Worm (Caenorhabditis elegans): ENCODE data around the gene C32H11.3.
A peak's percentile ranks its signal among the peaks of the same experiment; 100 is the strongest.

The C32H11.3 gene

ce11 chrIV:12879557-12879956 is 38.8 kb upstream of the C32H11.3 start, which contains the start of gene ZK896.5:
Gene ZK896.5, minus strand, starts transcription at chrIV:12879645.
- TF ChIP-seq nhr-237 (tag; optimal IDR thresholded peaks at IDR 0.05) (no peak), pqm-1 (tag; optimal IDR thresholded peaks at IDR 0.05) (peak; percentile 95), nhr-67 (tag; optimal IDR thresholded peaks at IDR 0.05) (no peak), ceh-9 (tag; optimal IDR thresholded peaks at IDR 0.05) (no peak), pha-4 (tag; optimal IDR thresholded peaks at IDR 0.05) (peak; percentile 79), elt-2 (tag; optimal IDR thresholded peaks at IDR 0.05) (peak; percentile 85)

DNA sequence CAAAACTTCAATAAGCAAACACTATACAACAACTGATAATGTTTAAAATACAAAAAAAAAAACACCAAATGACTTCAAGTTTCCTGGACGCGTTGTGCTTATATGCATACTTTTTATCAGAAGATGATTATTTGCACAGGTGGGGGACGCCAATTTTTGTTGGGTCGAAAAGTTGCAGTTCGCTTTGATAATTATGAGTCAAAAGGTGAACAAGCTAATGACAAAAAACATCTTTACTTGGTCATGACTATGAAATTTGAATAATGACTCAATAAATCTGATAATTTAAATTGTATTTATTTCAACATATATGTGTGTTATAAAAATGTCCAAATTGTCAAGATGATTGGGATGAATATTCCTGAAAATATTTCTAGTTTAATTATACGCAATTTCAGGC is 35.2 kb upstream of the C32H11.3 start, which contains the start of gene ZK896.4:
TSS of gene ZK896.4 (minus strand) at position 101 of the 400 bp plus-strand sequence.
- TF ChIP-seq nhr-12 (tag; optimal IDR thresholded peaks at IDR 0.05): no peak
- TF ChIP-seq eor-1 (tag; optimal IDR thresholded peaks at IDR 0.05): no peak
- TF ChIP-seq elt-2 (tag; optimal IDR thresholded peaks at IDR 0.05): peak; percentile 26
- no peak for TF ChIP-seq lin-15B (tag; optimal IDR thresholded peaks at IDR 0.05)
- TF ChIP-seq snpc-4 (tag; optimal IDR thresholded peaks at IDR 0.05): no peak

DNA sequence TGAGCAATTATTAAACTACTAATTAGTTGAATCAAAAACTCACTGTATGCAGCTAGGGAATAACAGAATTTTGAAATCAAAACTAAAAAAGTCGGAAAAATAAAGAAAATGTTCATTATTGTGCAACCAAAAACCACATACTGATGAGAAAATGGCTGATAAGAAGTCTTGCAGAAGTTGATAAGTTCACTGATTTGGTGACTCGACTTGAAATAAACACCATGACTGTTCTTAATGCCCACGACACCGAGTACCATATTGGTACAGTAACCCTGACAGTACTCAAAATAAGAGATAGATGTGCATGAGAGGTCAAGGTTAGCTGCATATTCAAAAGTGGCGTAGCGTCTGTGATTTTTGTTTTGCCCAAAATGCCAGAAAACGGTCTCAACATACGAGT is 32.3 kb upstream of the C32H11.3 start:
- TF ChIP-seq elt-2 (tag; optimal IDR thresholded peaks at IDR 0.05) (peak; percentile 13), fkh-10 (GFP tag; optimal IDR thresholded peaks at IDR 0.05) (no peak)

DNA sequence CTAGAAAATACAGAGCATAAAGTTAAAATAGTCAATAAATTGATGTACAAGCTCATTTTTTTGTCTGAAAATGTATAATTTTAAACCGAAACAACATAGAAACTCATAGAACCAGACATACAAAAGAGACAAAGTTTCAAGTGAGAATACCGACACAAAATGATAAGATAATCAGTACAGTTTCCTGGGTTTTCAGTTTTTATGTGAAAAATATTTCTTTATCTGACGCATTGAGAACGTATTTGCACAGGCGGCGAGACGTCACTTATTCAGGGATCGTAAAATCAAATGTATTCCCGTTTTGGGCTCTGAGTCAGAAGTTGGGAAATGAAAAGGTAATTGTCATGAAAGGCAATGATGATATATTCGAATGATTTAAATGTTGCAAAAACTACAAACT is 27.9 kb upstream of the C32H11.3 start, which contains the start of gene K08D8.6:
TSS of gene K08D8.6 (minus strand) at position 64 of the 400 bp plus-strand sequence.
- peak; percentile 93 for TF ChIP-seq pqm-1 (tag; optimal IDR thresholded peaks at IDR 0.05)
- no peak for TF ChIP-seq nhr-43 (tag; optimal IDR thresholded peaks at IDR 0.05; ENCODE audit: poor library complexity, severe bottlenecking)
- peak; percentile 94 for TF ChIP-seq elt-2 (tag; optimal IDR thresholded peaks at IDR 0.05)

- no peak for TF ChIP-seq ceh-28 (tag; optimal IDR thresholded peaks at IDR 0.05)
- no peak for TF ChIP-seq tbx-2 (tag; optimal IDR thresholded peaks at IDR 0.05)
- peak; percentile 14 for TF ChIP-seq pqm-1 (tag; optimal IDR thresholded peaks at IDR 0.05)
- no peak for TF ChIP-seq nfya-1 (tag; optimal IDR thresholded peaks at IDR 0.05; ENCODE audit: insufficient read depth)
- no peak for TF ChIP-seq ceh-9 (tag; optimal IDR thresholded peaks at IDR 0.05)
- TF ChIP-seq lin-39 (tag; optimal IDR thresholded peaks at IDR 0.05): no peak
- no peak for TF ChIP-seq nhr-43 (tag; optimal IDR thresholded peaks at IDR 0.05; ENCODE audit: poor library complexity, severe bottlenecking)
- peak; percentile 65 for TF ChIP-seq elt-2 (tag; optimal IDR thresholded peaks at IDR 0.05)
- no peak for TF ChIP-seq nhr-76 (tag; optimal IDR thresholded peaks at IDR 0.05)
Observed at ce11 chrIV:12891080-12891479, 27.3 kb upstream of the C32H11.3 start.

DNA sequence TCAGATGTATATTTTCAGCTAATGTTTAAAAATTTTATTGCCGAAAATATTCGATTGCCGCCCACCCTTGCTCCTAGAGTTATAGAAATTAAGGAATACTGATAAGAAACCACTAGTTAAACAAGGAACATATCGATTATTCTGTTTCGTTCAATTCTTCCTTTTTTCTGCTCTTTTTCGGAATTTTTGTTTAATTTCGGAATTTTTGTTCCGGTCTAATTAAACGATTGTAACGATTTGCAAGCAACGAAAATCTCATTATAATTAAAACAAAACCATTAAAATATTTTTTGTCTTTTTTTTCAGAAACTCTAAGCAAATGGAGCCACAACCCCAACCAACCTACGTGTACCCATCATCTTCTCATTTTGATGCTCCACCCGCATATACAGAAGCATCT is 26.2 kb upstream of the C32H11.3 start, which contains the start of gene K08D8.1:
TSS of gene K08D8.1 (plus strand) at position 301 of the 400 bp plus-strand sequence.
- TF ChIP-seq pqm-1 (tag; optimal IDR thresholded peaks at IDR 0.05) (no peak), elt-2 (tag; optimal IDR thresholded peaks at IDR 0.05) (peak; percentile 30), lsy-12 (tag; optimal IDR thresholded peaks at IDR 0.05) (no peak), nhr-43 (tag; optimal IDR thresholded peaks at IDR 0.05; ENCODE audit: poor library complexity, severe bottlenecking) (no peak), ztf-11 (tag; optimal IDR thresholded peaks at IDR 0.05) (no peak)

DNA sequence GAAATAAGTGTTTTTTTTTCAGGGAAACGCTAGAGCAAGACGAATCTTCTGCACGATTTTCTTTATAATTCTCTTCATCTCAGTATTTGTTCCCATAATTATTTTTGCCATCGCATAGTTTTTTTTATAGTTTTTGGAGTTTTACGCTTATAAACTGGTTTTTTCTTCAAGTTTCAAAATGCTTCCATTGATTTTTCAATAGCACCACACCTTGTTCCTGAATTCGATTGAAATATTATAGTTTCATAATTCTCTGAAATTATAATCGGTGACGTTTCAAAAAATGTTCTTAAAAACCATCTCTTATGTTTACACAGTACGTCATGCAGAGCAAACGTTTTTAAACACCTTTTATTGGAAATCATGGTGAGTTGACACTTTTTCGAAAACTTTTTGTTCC is 25.2 kb upstream of the C32H11.3 start, which contains the start of gene K08D8.12:
TSS of gene K08D8.12 (plus strand) at position 301 of the 400 bp plus-strand sequence.
- TF ChIP-seq fkh-2 (tag; optimal IDR thresholded peaks at IDR 0.05): no peak
- no peak for TF ChIP-seq ceh-28 (tag; optimal IDR thresholded peaks at IDR 0.05)
- no peak for TF ChIP-seq R02D3.7 (tag; optimal IDR thresholded peaks at IDR 0.05)
- no peak for TF ChIP-seq nhr-25 (tag; optimal IDR thresholded peaks at IDR 0.05)
- TF ChIP-seq ceh-9 (tag; optimal IDR thresholded peaks at IDR 0.05): no peak
- TF ChIP-seq elt-1 (tag; optimal IDR thresholded peaks at IDR 0.05): no peak
- TF ChIP-seq ama-1 (optimal IDR thresholded peaks at IDR 0.05): no peak
- TF ChIP-seq unc-62 (GFP tag; optimal IDR thresholded peaks at IDR 0.05): no peak
- no peak for TF ChIP-seq nhr-237 (tag; optimal IDR thresholded peaks at IDR 0.05)
- no peak for TF ChIP-seq nhr-43 (tag; optimal IDR thresholded peaks at IDR 0.05; ENCODE audit: poor library complexity, severe bottlenecking)
- TF ChIP-seq fkh-10 (GFP tag; optimal IDR thresholded peaks at IDR 0.05): no peak
- no peak for TF ChIP-seq egl-27 (tag; optimal IDR thresholded peaks at IDR 0.05)
- no peak for TF ChIP-seq tbx-2 (tag; optimal IDR thresholded peaks at IDR 0.05)

- no peak for TF ChIP-seq jun-1 (tag; optimal IDR thresholded peaks at IDR 0.05)
- no peak for TF ChIP-seq nhr-28 (tag; optimal IDR thresholded peaks at IDR 0.05)
- no peak for TF ChIP-seq ceh-82 (tag; optimal IDR thresholded peaks at IDR 0.05)
- no peak for TF ChIP-seq egl-5 (tag; optimal IDR thresholded peaks at IDR 0.05)
- TF ChIP-seq ceh-28 (tag; optimal IDR thresholded peaks at IDR 0.05): no peak
- TF ChIP-seq lsy-12 (tag; optimal IDR thresholded peaks at IDR 0.05): no peak
Observed at ce11 chrIV:12894996-12895395, 23.4 kb upstream of the C32H11.3 start, which contains the start of gene K08D8.11. Gene K08D8.11, plus strand, starts transcription at chrIV:12895296.
